Fruit fly (Drosophila melanogaster): ENCODE measurements around the gene Peritrophin-15a.

Peritrophin-15a gene

dm6 chr2L:8361204-8361952 is 34.5 kb downstream of the Peritrophin-15a start (continued):
- peak; percentile 47 for TF ChIP-seq net (GFP tag; optimal IDR thresholded peaks at IDR 0.05)
- peak; percentile 63 for TF ChIP-seq CG15336 (GFP tag; IDR thresholded peaks at IDR 0.05)
- TF ChIP-seq achi (GFP tag; optimal IDR thresholded peaks at IDR 0.05): peak; percentile 60
- TF ChIP-seq lz (GFP tag; optimal IDR thresholded peaks at IDR 0.05): peak; percentile 46
- no peak for TF ChIP-seq CG9139 (GFP tag; optimal IDR thresholded peaks at IDR 0.05)
- peak; percentile 77 for TF ChIP-seq Met (GFP tag; optimal IDR thresholded peaks at IDR 0.05)
- peak; percentile 5 for TF ChIP-seq CG4318 (GFP tag; optimal IDR thresholded peaks at IDR 0.05)
- TF ChIP-seq Lpt (GFP tag; optimal IDR thresholded peaks at IDR 0.05): no peak
- TF ChIP-seq vri (GFP tag; optimal IDR thresholded peaks at IDR 0.05): no peak
- TF ChIP-seq cyc (GFP tag; optimal IDR thresholded peaks at IDR 0.05): peak; percentile 49
- TF ChIP-seq fkh (GFP tag; optimal IDR thresholded peaks at IDR 0.05): peak; percentile 75
- no peak; the same call in 1 of the 3 replicates for TF ChIP-seq CG8119 (GFP tag; IDR thresholded peaks at IDR 0.05)
- peak; percentile 20 for TF ChIP-seq CG11902 (GFP tag; optimal IDR thresholded peaks at IDR 0.05)
- TF ChIP-seq CG16779 (tag; optimal IDR thresholded peaks at IDR 0.05): no peak
- peak; percentile 17 for TF ChIP-seq Ets96B (tag; optimal IDR thresholded peaks at IDR 0.05)
- peak; percentile 27; the same call in 1 of the 2 replicates for TF ChIP-seq CG11294 (GFP tag; IDR thresholded peaks at IDR 0.05)
- peak; percentile 43; the same call in 2 of the 3 replicates for TF ChIP-seq eg (GFP tag; IDR thresholded peaks at IDR 0.05)
- peak; percentile 28 for TF ChIP-seq dsx (GFP tag; optimal IDR thresholded peaks at IDR 0.05; ENCODE audit: poor library complexity, severe bottlenecking)

- TF ChIP-seq CG15336 (GFP tag; IDR thresholded peaks at IDR 0.05) (no peak), svp (GFP tag) (no peak), Ets96B (tag; optimal IDR thresholded peaks at IDR 0.05) (no peak), CG16779 (tag; optimal IDR thresholded peaks at IDR 0.05) (no peak), Lpt (GFP tag; optimal IDR thresholded peaks at IDR 0.05) (no peak), dac (GFP tag; optimal IDR thresholded peaks at IDR 0.05) (no peak), eg (GFP tag; IDR thresholded peaks at IDR 0.05) (no peak), Smox (GFP tag; optimal IDR thresholded peaks at IDR 0.05) (no peak), CG11762 (GFP tag; optimal IDR thresholded peaks at IDR 0.05; ENCODE audit: insufficient read depth) (no peak), Ets21C (GFP tag; optimal IDR thresholded peaks at IDR 0.05) (no peak), CG8119 (GFP tag; IDR thresholded peaks at IDR 0.05) (no peak), CG7368 (GFP tag; optimal IDR thresholded peaks at IDR 0.05) (no peak), CG3919 (GFP tag; optimal IDR thresholded peaks at IDR 0.05) (no peak), Eip75B (GFP tag; optimal IDR thresholded peaks at IDR 0.05) (no peak), CG11294 (GFP tag; IDR thresholded peaks at IDR 0.05) (no peak)
Measured at dm6 chr2L:8355419-8355818, 40.5 kb downstream of the Peritrophin-15a start.

DNA sequence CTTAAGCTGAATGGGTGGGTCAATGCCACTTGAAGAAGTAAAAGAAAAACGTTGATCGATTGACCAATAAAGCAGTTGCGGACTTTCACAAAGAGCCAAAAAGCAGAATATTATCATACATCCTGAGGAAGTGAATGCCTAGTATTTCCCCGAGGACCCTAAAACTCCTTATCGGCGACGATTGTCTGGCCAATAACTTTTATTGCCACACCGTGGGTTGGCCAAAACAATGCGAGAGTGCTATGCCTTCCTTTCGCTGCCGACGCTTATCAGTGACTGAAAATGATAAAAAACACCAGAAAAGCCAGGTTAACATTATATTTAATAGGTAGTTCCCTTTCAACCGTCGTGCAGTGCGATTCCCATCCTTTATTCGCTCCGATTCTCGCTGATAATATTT is 44.0 kb downstream of the Peritrophin-15a start, which contains the start of gene Mur29B:
TSS of gene Mur29B (plus strand) at position 324 of the 400 bp plus-strand sequence.
- TF ChIP-seq CG9139 (GFP tag; optimal IDR thresholded peaks at IDR 0.05) (no peak), vri (GFP tag; optimal IDR thresholded peaks at IDR 0.05) (peak; percentile 50)

DNA sequence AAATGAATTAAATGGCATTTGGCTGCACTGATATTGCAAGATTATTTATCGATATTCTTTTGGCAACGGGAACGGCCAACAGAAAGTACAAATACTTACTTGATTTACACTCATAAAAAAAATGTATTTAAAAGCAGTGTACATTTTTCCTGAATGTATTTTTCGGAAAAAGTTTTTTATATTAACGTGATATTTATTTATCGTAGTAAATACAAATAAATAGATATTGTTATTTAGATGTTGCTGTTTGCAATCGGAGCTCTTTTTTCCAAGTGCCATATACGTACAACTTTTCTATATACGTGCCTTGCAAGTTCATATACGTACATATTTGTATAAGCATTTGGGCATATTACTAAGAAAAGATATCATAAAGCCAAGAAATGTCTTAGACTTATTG is 44.6 kb downstream of the Peritrophin-15a start:
- TF ChIP-seq svp (GFP tag) (peak; percentile 51), cyc (GFP tag; optimal IDR thresholded peaks at IDR 0.05) (peak; percentile 21), Blimp-1 (GFP tag; optimal IDR thresholded peaks at IDR 0.05) (no peak), CG7368 (GFP tag; optimal IDR thresholded peaks at IDR 0.05) (no peak), lz (GFP tag; optimal IDR thresholded peaks at IDR 0.05) (no peak), topi (GFP tag; optimal IDR thresholded peaks at IDR 0.05) (peak; percentile 26), Met (GFP tag; optimal IDR thresholded peaks at IDR 0.05) (peak; percentile 31), CG1621 (tag; optimal IDR thresholded peaks at IDR 0.05) (no peak), CG8632 (GFP tag; optimal IDR thresholded peaks at IDR 0.05) (no peak)

dm6 chr2L:8350560-8351171 is 45.2 kb downstream of the Peritrophin-15a start:
- no peak for TF ChIP-seq fd59A (GFP tag; optimal IDR thresholded peaks at IDR 0.05)
- TF ChIP-seq vri (GFP tag; optimal IDR thresholded peaks at IDR 0.05): peak; percentile 28
- no peak for TF ChIP-seq Lpt (GFP tag; optimal IDR thresholded peaks at IDR 0.05)
- TF ChIP-seq CG10669 (GFP tag; optimal IDR thresholded peaks at IDR 0.05): no peak
- TF ChIP-seq CG6792 (GFP tag; optimal IDR thresholded peaks at IDR 0.05): no peak
- TF ChIP-seq CG32006 (GFP tag; optimal IDR thresholded peaks at IDR 0.05): no peak
- TF ChIP-seq CG34406 (GFP tag; optimal IDR thresholded peaks at IDR 0.05): no peak
- TF ChIP-seq Eip75B (GFP tag; optimal IDR thresholded peaks at IDR 0.05): no peak
- no peak for TF ChIP-seq ss (GFP tag; optimal IDR thresholded peaks at IDR 0.05)
- peak; percentile 74 for TF ChIP-seq fkh (GFP tag; optimal IDR thresholded peaks at IDR 0.05)
- no peak for TF ChIP-seq CG31627 (GFP tag; optimal IDR thresholded peaks at IDR 0.05)
- no peak for TF ChIP-seq CG11902 (GFP tag; optimal IDR thresholded peaks at IDR 0.05)
- no peak for TF ChIP-seq Sox14 (GFP tag; optimal IDR thresholded peaks at IDR 0.05)

Measured in whole organism, prepupa.